Fruit fly (Drosophila melanogaster) whole organism, embryonic: ENCODE data around the gene eca.
A peak's percentile ranks its signal among the peaks of the same experiment; 100 is the strongest.

Experiments used
- Bdp1 ChIP-seq: fragments of 200-800 bp; sonication (Bioruptor generic); optimal IDR thresholded peaks from 3 replicates; lab custom pipeline; 2016; ENCODE audit warnings: missing biosample characterization, missing genetic modification characterization
- CG10147 ChIP-seq: fragments of 200-800 bp; sonication (Bioruptor generic); optimal IDR thresholded peaks from 2 replicates; lab custom pipeline; 2019; ENCODE audit warnings: missing biosample characterization, mild to moderate bottlenecking, missing genetic modification characterization, moderate library complexity
- CG10267 ChIP-seq: fragments of 200-800 bp; sonication (Bioruptor generic); optimal IDR thresholded peaks from 2 replicates; lab custom pipeline; 2018; ENCODE audit warnings: missing biosample characterization, mild to moderate bottlenecking, missing genetic modification characterization, moderate library complexity
- CG11247 ChIP-seq: fragments of 200-800 bp; sonication (Bioruptor generic); IDR thresholded peaks from 2 replicates; pipeline ENCODE4 v1.3.6; 2022; ENCODE audit warnings: missing biosample characterization, missing genetic modification characterization
- CG11504 ChIP-seq: fragments of 200-800 bp; sonication (Bioruptor generic); optimal IDR thresholded peaks from 3 replicates; lab custom pipeline; 2019; ENCODE audit warnings: missing biosample characterization, mild to moderate bottlenecking, missing genetic modification characterization, moderate library complexity
- CG12659 ChIP-seq: fragments of 200-800 bp; sonication (Bioruptor generic); optimal IDR thresholded peaks from 3 replicates; lab custom pipeline; 2017; ENCODE audit warnings: mild to moderate bottlenecking, missing biosample characterization, missing genetic modification reagents, missing genetic modification characterization
- CG12744 ChIP-seq: fragments of 200-800 bp; sonication (Bioruptor generic); optimal IDR thresholded peaks from 2 replicates; lab custom pipeline; 2016; ENCODE audit warnings: missing biosample characterization, missing genetic modification characterization
- CG12942 ChIP-seq: fragments of 200-800 bp; sonication (Bioruptor generic); optimal IDR thresholded peaks from 3 replicates; lab custom pipeline; 2016; ENCODE audit warnings: missing biosample characterization, missing genetic modification characterization
- CG13296 ChIP-seq: fragments of 200-800 bp; sonication (Bioruptor generic); optimal IDR thresholded peaks from 3 replicates; lab custom pipeline; 2018; ENCODE audit warnings: missing biosample characterization, mild to moderate bottlenecking, missing genetic modification characterization
- CG14710 ChIP-seq: fragments of 200-800 bp; sonication (Bioruptor generic); optimal IDR thresholded peaks from 3 replicates; lab custom pipeline; 2019; ENCODE audit warnings: missing biosample characterization, mild to moderate bottlenecking, missing genetic modification characterization, moderate library complexity
- CG15514 ChIP-seq: fragments of 200-800 bp; sonication (Bioruptor generic); optimal IDR thresholded peaks from 3 replicates; lab custom pipeline; 2017; ENCODE audit warnings: missing biosample characterization, missing genetic modification characterization, mild to moderate bottlenecking, moderate library complexity, missing genetic modification reagents
- CG15696 ChIP-seq: fragments of 200-800 bp; sonication (Bioruptor generic); optimal IDR thresholded peaks from 2 replicates; lab custom pipeline; 2019; ENCODE audit warnings: missing biosample characterization, mild to moderate bottlenecking, missing genetic modification characterization, moderate library complexity
- CG1602 ChIP-seq: fragments of 200-800 bp; sonication (Bioruptor generic); optimal IDR thresholded peaks from 3 replicates; lab custom pipeline; 2016; ENCODE audit warnings: missing biosample characterization, missing genetic modification characterization
- CG18599 ChIP-seq: fragments of 200-800 bp; sonication (Bioruptor generic); optimal IDR thresholded peaks from 3 replicates; lab custom pipeline; 2017; ENCODE audit warnings: missing biosample characterization, missing genetic modification characterization, mild to moderate bottlenecking, moderate library complexity, missing genetic modification reagents
- CG2678 ChIP-seq: fragments of 200-800 bp; sonication (Bioruptor generic); optimal IDR thresholded peaks from 3 replicates; lab custom pipeline; 2019; ENCODE audit warnings: missing biosample characterization, mild to moderate bottlenecking, missing genetic modification characterization, moderate library complexity
- CG2875 ChIP-seq: fragments of 200-800 bp; sonication (Bioruptor generic); optimal IDR thresholded peaks from 2 replicates; lab custom pipeline; 2017; ENCODE audit warnings: missing biosample characterization, mild to moderate bottlenecking, missing genetic modification characterization, missing genetic modification reagents
- CG33557 ChIP-seq: fragments of 200-800 bp; sonication (Bioruptor generic); optimal IDR thresholded peaks from 2 replicates; lab custom pipeline; 2019; ENCODE audit warnings: missing biosample characterization, mild to moderate bottlenecking, missing genetic modification characterization, moderate library complexity
- CG3838 ChIP-seq: fragments of 200-800 bp; sonication (Bioruptor generic); optimal IDR thresholded peaks from 3 replicates; lab custom pipeline; 2016; ENCODE audit warnings: missing biosample characterization, missing genetic modification characterization
- CG4328 ChIP-seq: fragments of 200-800 bp; sonication (Bioruptor generic); optimal IDR thresholded peaks from 3 replicates; lab custom pipeline; 2017; ENCODE audit warnings: missing biosample characterization, missing genetic modification reagents, missing genetic modification characterization
- CG6654 ChIP-seq: fragments of 200-800 bp; sonication (Bioruptor generic); optimal IDR thresholded peaks from 2 replicates; lab custom pipeline; 2017; ENCODE audit warnings: missing biosample characterization, mild to moderate bottlenecking, missing genetic modification characterization
- D ChIP-seq, 2 experiments: fragments of 200-800 bp in 1 of 2; fragments of >200 bp in 1 of 2; sonication (Bioruptor generic) in 1 of 2; optimal IDR thresholded peaks; 2 replicates in 1 of 2; 3 replicates in 1 of 2; lab custom pipeline; 2017; ENCODE audit warnings: mild to moderate bottlenecking in 1 of 2, missing biosample characterization in 1 of 2, missing genetic modification characterization in 1 of 2, missing genetic modification reagents in 1 of 2
- Dad ChIP-seq: fragments of 200-800 bp; sonication (Bioruptor generic); optimal IDR thresholded peaks from 3 replicates; lab custom pipeline; 2016; ENCODE audit warnings: missing biosample characterization, missing genetic modification characterization
- Elba2 ChIP-seq: fragments of 200-800 bp; sonication (Bioruptor generic); optimal IDR thresholded peaks from 3 replicates; lab custom pipeline; 2016; ENCODE audit warnings: missing biosample characterization, missing genetic modification characterization
- HLH4C ChIP-seq: fragments of 200-800 bp; sonication (Bioruptor generic); IDR thresholded peaks from 3 replicates; pipeline ENCODE4 v1.3.6; 2022; ENCODE audit warnings: missing biosample characterization, missing genetic modification characterization; ENCODE audit not compliant: partially characterized antibody
- HmgZ ChIP-seq: fragments of 200-800 bp; sonication (Bioruptor generic); optimal IDR thresholded peaks from 2 replicates; lab custom pipeline; 2018; ENCODE audit warnings: missing biosample characterization, mild to moderate bottlenecking, missing genetic modification characterization
- Hsf ChIP-seq: fragments of 200-800 bp; sonication (Bioruptor generic); optimal IDR thresholded peaks from 3 replicates; lab custom pipeline; 2016; ENCODE audit warnings: missing biosample characterization, missing genetic modification characterization
- NC2β ChIP-seq: fragments of 200-800 bp; sonication (Bioruptor generic); optimal IDR thresholded peaks from 2 replicates; lab custom pipeline; 2016; ENCODE audit warnings: missing biosample characterization, missing genetic modification characterization
- NfI ChIP-seq: fragments of 200-800 bp; sonication (Bioruptor generic); optimal IDR thresholded peaks from 3 replicates; lab custom pipeline; 2018; ENCODE audit warnings: missing biosample characterization, mild to moderate bottlenecking, missing genetic modification characterization, moderate library complexity
- TFAM ChIP-seq: fragments of 200-800 bp; sonication (Bioruptor generic); optimal IDR thresholded peaks from 2 replicates; lab custom pipeline; 2017; ENCODE audit warnings: missing biosample characterization, missing genetic modification characterization, inconsistent platforms
- ab ChIP-seq: fragments of 200-800 bp; sonication (Bioruptor generic); optimal IDR thresholded peaks from 2 replicates; lab custom pipeline; 2016; ENCODE audit warnings: missing biosample characterization, missing genetic modification characterization
- br ChIP-seq: fragments of >200 bp; optimal IDR thresholded peaks from 2 replicates; lab custom pipeline; 2017
- dmrt99B ChIP-seq: fragments of 200-800 bp; sonication (Bioruptor generic); optimal IDR thresholded peaks from 2 replicates; lab custom pipeline; 2018; ENCODE audit warnings: missing biosample characterization, mild to moderate bottlenecking, missing genetic modification characterization, moderate library complexity
- dysf ChIP-seq: fragments of 200-800 bp; sonication (Bioruptor generic); IDR thresholded peaks from 3 replicates; pipeline ENCODE4 v1.3.6; 2022; ENCODE audit warnings: missing biosample characterization, missing genetic modification characterization
- fd102C ChIP-seq: fragments of 200-800 bp; sonication (Bioruptor generic); optimal IDR thresholded peaks from 2 replicates; lab custom pipeline; 2018; ENCODE audit warnings: missing biosample characterization, mild to moderate bottlenecking, missing genetic modification characterization, moderate library complexity
- gro ChIP-seq: fragments of 200-800 bp; sonication (Bioruptor generic); optimal IDR thresholded peaks from 2 replicates; lab custom pipeline; 2016; ENCODE audit warnings: missing biosample characterization, missing genetic modification characterization
- gsb-n ChIP-seq: fragments of 200-800 bp; sonication (Bioruptor generic); optimal IDR thresholded peaks from 3 replicates; lab custom pipeline; 2018; ENCODE audit warnings: missing biosample characterization, mild to moderate bottlenecking, missing genetic modification characterization
- hbn ChIP-seq: fragments of 200-800 bp; sonication (Bioruptor generic); IDR thresholded peaks from 2 replicates; pipeline ENCODE4 v1.3.6; 2022; ENCODE audit warnings: missing biosample characterization, missing genetic modification characterization; ENCODE audit not compliant: partially characterized antibody
- lov ChIP-seq, 2 experiments: fragments of 200-800 bp in 1 of 2; fragments of >200 bp in 1 of 2; sonication (Bioruptor generic) in 1 of 2; IDR thresholded peaks in 1 of 2; optimal IDR thresholded peaks in 1 of 2; 2 replicates in 1 of 2; 3 replicates in 1 of 2; pipeline versions ENCODE4 v1.3.6 to Lab custom; 2017 to 2022; ENCODE audit warnings: missing biosample characterization in 1 of 2, missing genetic modification characterization in 1 of 2
- nerfin-1 ChIP-seq: fragments of 200-800 bp; sonication (Bioruptor generic); optimal IDR thresholded peaks from 3 replicates; lab custom pipeline; 2019; ENCODE audit warnings: missing biosample characterization, mild to moderate bottlenecking, missing genetic modification characterization, moderate library complexity
- nerfin-2 ChIP-seq: fragments of 200-800 bp; sonication (Bioruptor generic); IDR thresholded peaks from 2 replicates; pipeline ENCODE4 v1.3.6; 2022; ENCODE audit warnings: missing biosample characterization, missing genetic modification characterization; ENCODE audit not compliant: partially characterized antibody
- oc ChIP-seq: fragments of 200-800 bp; sonication (Bioruptor generic); optimal IDR thresholded peaks from 2 replicates; lab custom pipeline; 2018; ENCODE audit warnings: missing biosample characterization, mild to moderate bottlenecking, missing genetic modification characterization, moderate library complexity
- pho ChIP-seq: fragments of 200-800 bp; sonication (Bioruptor generic); optimal IDR thresholded peaks from 2 replicates; lab custom pipeline; 2016; ENCODE audit warnings: missing biosample characterization, missing genetic modification characterization
- pzg ChIP-seq: fragments of 200-800 bp; sonication (Bioruptor generic); optimal IDR thresholded peaks from 3 replicates; lab custom pipeline; 2018; ENCODE audit warnings: missing biosample characterization, mild to moderate bottlenecking, missing genetic modification characterization, moderate library complexity
- run ChIP-seq: fragments of 200-800 bp; sonication (Bioruptor generic); optimal IDR thresholded peaks from 3 replicates; lab custom pipeline; 2018; ENCODE audit warnings: missing biosample characterization, mild to moderate bottlenecking, missing genetic modification characterization
- slou ChIP-seq: fragments of 200-800 bp; sonication (Bioruptor generic); optimal IDR thresholded peaks from 3 replicates; lab custom pipeline; 2016; ENCODE audit warnings: missing biosample characterization, missing genetic modification characterization
- trem ChIP-seq: fragments of 200-800 bp; optimal IDR thresholded peaks from 3 replicates; lab custom pipeline; 2019; ENCODE audit warnings: missing biosample characterization, mild to moderate bottlenecking, missing genetic modification characterization, moderate library complexity
- trh ChIP-seq: fragments of 200-800 bp; sonication (Bioruptor generic); optimal IDR thresholded peaks from 2 replicates; lab custom pipeline; 2016; ENCODE audit warnings: missing biosample characterization, missing genetic modification characterization
- tup ChIP-seq: fragments of 200-800 bp; sonication (Bioruptor generic); optimal IDR thresholded peaks from 2 replicates; lab custom pipeline; 2016; ENCODE audit warnings: missing biosample characterization, mild to moderate bottlenecking, missing genetic modification characterization, moderate library complexity
- zfh2 ChIP-seq: fragments of 200-800 bp; sonication (Bioruptor generic); optimal IDR thresholded peaks from 2 replicates; lab custom pipeline; 2016; ENCODE audit warnings: missing biosample characterization, missing genetic modification characterization

Gene eca

dm6 chr3R:9702567-9702966 is 17.3 kb upstream of the eca start (continued):
- TF ChIP-seq CG10267 (tag; lab: Kevin White, UChicago) = peak; percentile 79
- peak; percentile 65 for TF ChIP-seq tup (GFP tag; lab: Kevin White, UChicago)
- peak; percentile 82 for TF ChIP-seq CG10147 (GFP tag; lab: Kevin White, UChicago)
- TF ChIP-seq CG14710 = peak; percentile 82
- no peak for TF ChIP-seq HLH4C (GFP tag; lab: Robert Waterston, UW)
- peak; percentile 92 for TF ChIP-seq CG18599 (GFP tag; lab: Kevin White, UChicago)
- TF ChIP-seq CG15696 (tag; lab: Kevin White, UChicago) = peak; percentile 69
- peak; percentile 89 for TF ChIP-seq gro
- TF ChIP-seq CG33557 (GFP tag; lab: Kevin White, UChicago) = peak; percentile 42
- peak; percentile 87 for TF ChIP-seq CG13296 (GFP tag; lab: Kevin White, UChicago)
- peak; percentile 82 for TF ChIP-seq CG6654
- TF ChIP-seq trem (tag; lab: Kevin White, UChicago) = peak; percentile 83
- TF ChIP-seq CG11504 = peak; percentile 93
- peak; percentile 91 for TF ChIP-seq CG12659 (GFP tag; lab: Kevin White, UChicago)
- TF ChIP-seq pzg (GFP tag; lab: Kevin White, UChicago) = peak; percentile 6
- peak; percentile 45 for TF ChIP-seq trh (GFP tag; lab: Kevin White, UChicago)
- no peak for TF ChIP-seq dysf (GFP tag; lab: Robert Waterston, UW)
- TF ChIP-seq nerfin-2 (GFP tag; lab: Robert Waterston, UW) = no peak
- TF ChIP-seq Dad = peak; percentile 71
- TF ChIP-seq CG1602 = peak; percentile 78
- TF ChIP-seq Hsf = peak; percentile 89
- TF ChIP-seq lov (optimal IDR thresholded peaks at IDR 0.05; lab: Kevin White, UChicago) = no peak
- no peak for TF ChIP-seq lov (GFP tag; IDR thresholded peaks at IDR 0.05; lab: Robert Waterston, UW)
- TF ChIP-seq D (optimal IDR thresholded peaks at IDR 0.05; lab: Kevin White, UChicago) = no peak
- TF ChIP-seq D (GFP tag; optimal IDR thresholded peaks at IDR 0.05; lab: Kevin White, UChicago) = peak; percentile 85
- peak; percentile 89 for TF ChIP-seq oc (tag; lab: Kevin White, UChicago)
- peak; percentile 92 for TF ChIP-seq NfI
- peak; percentile 93 for TF ChIP-seq dmrt99B (tag; lab: Kevin White, UChicago)
- TF ChIP-seq zfh2 (GFP tag; lab: Kevin White, UChicago) = peak; percentile 77
- TF ChIP-seq CG4328 = peak; percentile 55
- TF ChIP-seq nerfin-1 (tag; lab: Kevin White, UChicago) = peak; percentile 77
- peak; percentile 87 for TF ChIP-seq CG12744 (GFP tag; lab: Kevin White, UChicago)
- TF ChIP-seq Elba2 (GFP tag; lab: Kevin White, UChicago) = no peak
- peak; percentile 62 for TF ChIP-seq Bdp1
- peak; percentile 70 for TF ChIP-seq ab (GFP tag; lab: Kevin White, UChicago)
- peak; percentile 93 for TF ChIP-seq CG2678 (tag; lab: Kevin White, UChicago)
- TF ChIP-seq CG11247 = no peak
- peak; percentile 87 for TF ChIP-seq CG15514 (GFP tag; lab: Kevin White, UChicago)
- TF ChIP-seq CG12942 (GFP tag; lab: Kevin White, UChicago) = peak; percentile 76
- TF ChIP-seq NC2β = peak; percentile 71
- TF ChIP-seq HmgZ (tag; lab: Kevin White, UChicago) = peak; percentile 86
- TF ChIP-seq gsb-n (tag; lab: Kevin White, UChicago) = peak; percentile 79
- TF ChIP-seq TFAM (GFP tag; lab: Kevin White, UChicago) = peak; percentile 37
- TF ChIP-seq fd102C (GFP tag; lab: Kevin White, UChicago) = peak; percentile 78
- TF ChIP-seq CG3838 (GFP tag; lab: Kevin White, UChicago) = peak; percentile 51
- peak; percentile 86 for TF ChIP-seq CG2875 (GFP tag; lab: Kevin White, UChicago)
- peak; percentile 87 for TF ChIP-seq run (tag; lab: Kevin White, UChicago)
- no peak for TF ChIP-seq hbn (GFP tag; lab: Robert Waterston, UW)
- peak; percentile 77 for TF ChIP-seq pho (GFP tag; lab: Kevin White, UChicago)
- TF ChIP-seq br (lab: Kevin White, UChicago) = no peak
- TF ChIP-seq slou = peak; percentile 63
